Worm (Caenorhabditis elegans) whole organism, mixed stage, embryonic: ENCODE data around the gene C14F11.4.

Experiments used
- M03D4.4 ChIP-seq: sonication (generic microtip); optimal IDR thresholded peaks from 2 replicates; lab custom pipeline; 2017; ENCODE audit warnings: mild to moderate bottlenecking, missing genetic modification characterization, missing compliant biosample characterization
- bed-3 ChIP-seq: fragments of 200-800 bp; sonication (Bioruptor generic); optimal IDR thresholded peaks from 3 replicates; lab custom pipeline; 2018; ENCODE audit warnings: mild to moderate bottlenecking, missing genetic modification characterization, moderate library complexity, missing compliant biosample characterization
- blmp-1 ChIP-seq: fragments of 150-350 bp; optimal IDR thresholded peaks from 2 replicates; lab custom pipeline; 2014; ENCODE audit warnings: missing biosample characterization, missing genetic modification characterization
- ceh-43 ChIP-seq: fragments of 200-800 bp; sonication (Bioruptor generic); optimal IDR thresholded peaks from 2 replicates; lab custom pipeline; 2018; ENCODE audit warnings: mild to moderate bottlenecking, missing genetic modification characterization, moderate library complexity, missing compliant biosample characterization
- ceh-83 ChIP-seq: fragments of 200-800 bp; sonication (Bioruptor generic); optimal IDR thresholded peaks from 2 replicates; lab custom pipeline; 2018; ENCODE audit warnings: mild to moderate bottlenecking, missing genetic modification characterization, missing compliant biosample characterization
- ces-1 ChIP-seq: fragments of 150-350 bp; optimal IDR thresholded peaks from 2 replicates; lab custom pipeline; 2014; ENCODE audit warnings: missing biosample characterization, missing genetic modification reagents, missing genetic modification characterization
- drap-1 ChIP-seq: fragments of 200-800 bp; sonication (Bioruptor generic); optimal IDR thresholded peaks from 3 replicates; lab custom pipeline; 2018; ENCODE audit warnings: mild to moderate bottlenecking, missing genetic modification characterization, missing compliant biosample characterization
- elt-1 ChIP-seq: sonication (generic microtip); optimal IDR thresholded peaks from 2 replicates; lab custom pipeline; 2017; ENCODE audit warnings: missing genetic modification characterization, mild to moderate bottlenecking, missing compliant biosample characterization, antibody characterized with exemption, moderate library complexity, borderline replicate concordance; ENCODE audit not compliant: insufficient read depth
- elt-3 ChIP-seq: fragments of 150-350 bp; optimal IDR thresholded peaks from 2 replicates; lab custom pipeline; 2014; ENCODE audit warnings: missing biosample characterization, missing genetic modification characterization
- flh-1 ChIP-seq: fragments of 200-800 bp; sonication (Bioruptor generic); optimal IDR thresholded peaks from 2 replicates; lab custom pipeline; 2018; ENCODE audit warnings: mild to moderate bottlenecking, missing genetic modification characterization, moderate library complexity, missing compliant biosample characterization
- ham-2 ChIP-seq: fragments of 200-800 bp; sonication (Bioruptor generic); optimal IDR thresholded peaks from 2 replicates; lab custom pipeline; 2018; ENCODE audit warnings: mild to moderate bottlenecking, missing genetic modification characterization, missing compliant biosample characterization
- hlh-1 ChIP-seq: fragments of 150-350 bp; optimal IDR thresholded peaks from 2 replicates; lab custom pipeline; 2014; ENCODE audit warnings: missing biosample characterization, missing genetic modification reagents, missing genetic modification characterization
- lin-13 ChIP-seq: fragments of 150-350 bp; optimal IDR thresholded peaks from 2 replicates; lab custom pipeline; 2014; ENCODE audit warnings: missing biosample characterization, missing genetic modification characterization
- lin-32 ChIP-seq: fragments of 200-800 bp; sonication (Bioruptor generic); optimal IDR thresholded peaks from 2 replicates; lab custom pipeline; 2018; ENCODE audit warnings: mild to moderate bottlenecking, missing genetic modification characterization, missing compliant biosample characterization
- lsy-2 ChIP-seq: fragments of 150-350 bp; optimal IDR thresholded peaks from 2 replicates; lab custom pipeline; 2014; ENCODE audit warnings: missing biosample characterization, missing genetic modification characterization
- mab-5 ChIP-seq: fragments of 150-350 bp; optimal IDR thresholded peaks from 2 replicates; lab custom pipeline; 2014; ENCODE audit warnings: missing biosample characterization, missing genetic modification characterization
- mep-1 ChIP-seq: fragments of 150-350 bp; optimal IDR thresholded peaks from 2 replicates; lab custom pipeline; 2017; ENCODE audit warnings: missing biosample characterization, missing genetic modification reagents, missing genetic modification characterization, inconsistent platforms
- mls-2 ChIP-seq: sonication (generic microtip); optimal IDR thresholded peaks from 2 replicates; lab custom pipeline; 2016; ENCODE audit warnings: mild to moderate bottlenecking, missing genetic modification characterization, moderate library complexity, missing compliant biosample characterization
- nhr-12 ChIP-seq: fragments of 150-350 bp; optimal IDR thresholded peaks from 2 replicates; lab custom pipeline; 2014; ENCODE audit warnings: missing biosample characterization, missing genetic modification characterization
- nhr-2 ChIP-seq: fragments of 150-350 bp; optimal IDR thresholded peaks from 2 replicates; lab custom pipeline; 2014; ENCODE audit warnings: missing biosample characterization, missing genetic modification characterization
- nhr-28 ChIP-seq: fragments of 150-350 bp; optimal IDR thresholded peaks from 2 replicates; lab custom pipeline; 2014; ENCODE audit warnings: missing biosample characterization, missing genetic modification characterization
- nhr-76 ChIP-seq: sonication (generic microtip); optimal IDR thresholded peaks from 2 replicates; lab custom pipeline; 2017; ENCODE audit warnings: missing biosample characterization, missing genetic modification characterization
- pha-4 ChIP-seq: fragments of 150-350 bp; optimal IDR thresholded peaks from 2 replicates; lab custom pipeline; 2018; ENCODE audit warnings: missing biosample characterization, missing genetic modification reagents, missing genetic modification characterization
- sem-2 ChIP-seq: fragments of 200-800 bp; sonication (Bioruptor generic); optimal IDR thresholded peaks from 2 replicates; lab custom pipeline; 2018; ENCODE audit warnings: mild to moderate bottlenecking, missing genetic modification characterization, missing compliant biosample characterization
- snpc-4 ChIP-seq: fragments of 150-350 bp; optimal IDR thresholded peaks from 2 replicates; lab custom pipeline; 2014; ENCODE audit warnings: missing biosample characterization, missing genetic modification characterization
- sptf-1 ChIP-seq: sonication (generic microtip); optimal IDR thresholded peaks from 2 replicates; lab custom pipeline; 2017; ENCODE audit warnings: mild to moderate bottlenecking, missing genetic modification characterization, moderate library complexity, missing compliant biosample characterization
- tbx-8 ChIP-seq: fragments of 200-800 bp; sonication (Bioruptor generic); optimal IDR thresholded peaks from 2 replicates; lab custom pipeline; 2018; ENCODE audit warnings: mild to moderate bottlenecking, missing genetic modification characterization, moderate library complexity, missing compliant biosample characterization
- unc-120 ChIP-seq: sonication (generic microtip); optimal IDR thresholded peaks from 2 replicates; lab custom pipeline; 2017; ENCODE audit warnings: missing genetic modification characterization, missing compliant biosample characterization; ENCODE audit not compliant: poor library complexity, severe bottlenecking
- unc-39 ChIP-seq: fragments of 150-350 bp; optimal IDR thresholded peaks from 2 replicates; lab custom pipeline; 2014; ENCODE audit warnings: missing biosample characterization, missing genetic modification characterization
- unc-62 ChIP-seq: fragments of 150-350 bp; optimal IDR thresholded peaks from 2 replicates; lab custom pipeline; 2014; ENCODE audit warnings: missing biosample characterization, missing genetic modification reagents, missing genetic modification characterization
- zip-8 ChIP-seq: fragments of 150-350 bp; optimal IDR thresholded peaks from 2 replicates; lab custom pipeline; 2014; ENCODE audit warnings: missing biosample characterization, missing genetic modification characterization

C14F11.4 gene

ce11 chrX:6232998-6233626 lies at the start of gene C14F11.4:
Gene C14F11.4 (minus strand): TSS chrX:6233048.
- TF ChIP-seq bed-3 (GFP tag; lab: Kevin White, UChicago) (no peak), lin-13 (tag; lab: Kevin White, UChicago) (no peak), blmp-1 (tag; lab: Kevin White, UChicago) (no peak), nhr-2 (no peak), nhr-28 (tag; lab: Kevin White, UChicago) (no peak), ham-2 (GFP tag; lab: Kevin White, UChicago) (no peak), M03D4.4 (tag; lab: Kevin White, UChicago) (no peak), nhr-12 (tag; lab: Kevin White, UChicago) (no peak), flh-1 (GFP tag; lab: Kevin White, UChicago) (no peak), nhr-76 (tag; lab: Kevin White, UChicago) (no peak), ceh-43 (GFP tag; lab: Kevin White, UChicago) (no peak), ceh-83 (GFP tag; lab: Kevin White, UChicago) (no peak), mab-5 (tag; lab: Kevin White, UChicago) (no peak), drap-1 (GFP tag; lab: Kevin White, UChicago) (no peak), mls-2 (tag; lab: Kevin White, UChicago) (no peak), hlh-1 (tag; lab: Kevin White, UChicago) (no peak), unc-39 (tag; lab: Kevin White, UChicago) (no peak), zip-8 (tag; lab: Kevin White, UChicago) (no peak), sem-2 (no peak), ces-1 (GFP tag; lab: Kevin White, UChicago) (no peak)
- TF ChIP-seq, all 35 proteins: peak for 0

- TF ChIP-seq ceh-43 (GFP tag; lab: Kevin White, UChicago) (no peak), flh-1 (GFP tag; lab: Kevin White, UChicago) (no peak), bed-3 (GFP tag; lab: Kevin White, UChicago) (no peak), elt-1 (tag; lab: Kevin White, UChicago) (no peak), unc-120 (tag; lab: Kevin White, UChicago) (no peak), hlh-1 (tag; lab: Kevin White, UChicago) (no peak), elt-3 (tag; lab: Kevin White, UChicago) (no peak), snpc-4 (tag; lab: Kevin White, UChicago) (no peak), lin-32 (no peak), nhr-28 (tag; lab: Kevin White, UChicago) (no peak), nhr-76 (tag; lab: Kevin White, UChicago) (no peak), zip-8 (tag; lab: Kevin White, UChicago) (no peak), lsy-2 (tag; lab: Kevin White, UChicago) (no peak), sptf-1 (tag; lab: Kevin White, UChicago) (no peak), tbx-8 (GFP tag; lab: Kevin White, UChicago) (no peak), pha-4 (tag; lab: Kevin White, UChicago) (no peak), mep-1 (tag; lab: Kevin White, UChicago) (no peak), ceh-83 (GFP tag; lab: Kevin White, UChicago) (no peak), blmp-1 (tag; lab: Kevin White, UChicago) (no peak)
Measured at ce11 chrX:6280998-6281397, 48.1 kb upstream of the C14F11.4 start.

- TF ChIP-seq mab-5 (tag; lab: Kevin White, UChicago) = no peak
Measured at ce11 chrX:6279625-6280024, 46.8 kb upstream of the C14F11.4 start, which contains the start of gene col-166. Gene col-166 (plus strand): TSS chrX:6280016.

- no peak for TF ChIP-seq lin-32
- no peak for TF ChIP-seq pha-4 (tag; lab: Kevin White, UChicago)
- TF ChIP-seq ces-1 (GFP tag; lab: Kevin White, UChicago) = no peak
- TF ChIP-seq nhr-28 (tag; lab: Kevin White, UChicago) = no peak
- no peak for TF ChIP-seq lsy-2 (tag; lab: Kevin White, UChicago)
- no peak for TF ChIP-seq unc-62 (GFP tag; lab: Kevin White, UChicago)
- no peak for TF ChIP-seq nhr-76 (tag; lab: Kevin White, UChicago)
Measured at ce11 chrX:6278296-6278695, 45.4 kb upstream of the C14F11.4 start.
